Worm (Caenorhabditis elegans): ENCODE measurements around the gene C02F5.12.

C02F5.12 gene

DNA sequence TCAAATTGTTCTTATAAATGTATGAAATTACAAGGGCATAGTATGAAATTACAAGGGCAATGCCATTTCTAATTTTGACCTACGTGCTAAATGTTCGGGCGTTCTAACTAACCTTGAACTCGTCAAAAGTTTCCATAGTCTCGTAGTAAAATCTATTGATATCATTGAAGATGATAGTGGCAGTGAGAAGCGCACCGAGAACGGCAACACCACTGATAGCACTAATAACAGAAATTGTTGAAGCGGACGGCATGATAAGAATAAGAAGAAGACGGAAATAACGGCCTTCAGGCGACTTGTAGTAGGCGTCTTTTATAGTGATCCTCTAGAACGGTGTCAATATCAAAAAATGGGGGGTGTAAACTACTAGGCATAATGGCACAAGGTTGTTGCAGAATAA lies 20.5 kb upstream of the C02F5.12 start, which contains the start of gene col-91:
TSS of gene col-91 (minus strand) at position 288 of the 400 bp plus-strand sequence.
- TF ChIP-seq elt-3 (tag; optimal IDR thresholded peaks at IDR 0.05) (peak in 3 of 6 experiments; percentile 3 to 42 (median 36)), lin-14 (GFP tag; optimal IDR thresholded peaks at IDR 0.05) (peak; percentile 40), mep-1 (tag; optimal IDR thresholded peaks at IDR 0.05) (no peak)

DNA sequence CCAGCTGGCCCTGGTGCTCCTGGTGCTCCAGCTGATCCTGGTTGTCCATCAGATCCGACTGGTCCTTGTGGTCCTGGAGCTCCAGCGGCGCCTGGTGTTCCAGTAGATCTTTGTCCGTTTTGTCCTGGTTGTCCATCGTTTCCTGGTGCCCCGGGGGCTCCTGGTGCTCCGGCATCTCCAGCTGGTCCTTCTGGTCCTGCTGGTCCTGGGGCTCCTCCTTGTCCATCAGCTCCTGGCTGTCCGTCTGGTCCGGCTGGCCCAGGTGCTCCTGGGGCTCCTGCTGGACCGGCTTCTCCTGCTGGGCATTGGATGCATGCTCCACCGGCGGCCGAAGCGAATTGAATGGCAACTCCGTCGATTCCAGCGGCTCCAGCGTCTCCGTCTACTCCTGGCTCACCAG lies 19.8 kb upstream of the C02F5.12 start:
- no peak for TF ChIP-seq ztf-11 (tag; optimal IDR thresholded peaks at IDR 0.05)
- TF ChIP-seq ceh-8 (GFP tag; optimal IDR thresholded peaks at IDR 0.05): peak; percentile 33
- no peak for TF ChIP-seq aly-2 (tag; optimal IDR thresholded peaks at IDR 0.05)

DNA sequence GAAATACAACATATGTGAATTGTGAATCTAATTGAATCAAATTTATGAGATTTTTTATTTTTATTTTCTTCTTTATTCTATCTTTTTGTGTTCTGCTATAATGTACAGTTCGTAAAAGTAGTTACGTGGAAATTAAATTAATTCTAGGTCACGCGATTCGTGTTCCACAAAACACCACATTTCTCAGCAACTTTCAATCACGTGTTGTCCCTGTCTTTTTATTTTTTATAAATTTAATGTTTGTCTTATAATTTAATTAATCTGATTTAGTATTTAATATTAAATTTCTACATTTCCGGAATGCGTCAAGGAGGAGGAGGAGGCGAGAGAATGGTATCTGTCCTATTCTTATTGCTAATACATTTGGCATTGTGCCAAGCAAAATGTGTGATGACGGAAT lies 15.2 kb upstream of the C02F5.12 start, which contains the start of gene ncr-2:
TSS of gene ncr-2 (plus strand) at position 301 of the 400 bp plus-strand sequence.
- no peak for TF ChIP-seq ceh-90 (tag; optimal IDR thresholded peaks at IDR 0.05)
- TF ChIP-seq sox-4 (tag; optimal IDR thresholded peaks at IDR 0.05): no peak

DNA sequence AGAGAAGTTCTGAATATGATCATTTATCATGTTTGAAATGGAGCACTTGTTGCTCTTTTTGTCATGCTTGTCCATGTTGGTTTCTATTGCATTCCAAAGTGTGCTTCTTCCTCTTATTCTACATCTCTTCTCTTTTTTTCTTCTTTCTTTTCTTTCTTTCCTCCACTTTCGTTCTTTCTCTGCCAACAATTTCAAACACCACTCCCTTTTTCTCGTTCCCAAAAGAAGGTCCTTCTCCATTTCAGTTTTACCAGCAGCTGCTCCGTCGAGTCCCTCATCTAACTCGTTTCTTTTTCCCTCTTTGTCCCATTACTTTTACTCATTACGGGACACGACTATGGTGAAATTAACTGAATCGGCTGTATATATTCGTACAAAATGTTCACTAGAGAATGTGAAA lies 12.1 kb upstream of the C02F5.12 start, which contains the start of gene F09G8.5:
TSS of gene F09G8.5 (plus strand) at position 38 of the 400 bp plus-strand sequence.
- TF ChIP-seq sup-37 (GFP tag; optimal IDR thresholded peaks at IDR 0.05) (no peak), lin-15B (tag; optimal IDR thresholded peaks at IDR 0.05) (no peak), lir-3 (tag; optimal IDR thresholded peaks at IDR 0.05; ENCODE audit: poor library complexity) (no peak), elt-2 (tag; optimal IDR thresholded peaks at IDR 0.05) (no peak), lin-14 (GFP tag; optimal IDR thresholded peaks at IDR 0.05) (peak; percentile 54), mep-1 (tag; optimal IDR thresholded peaks at IDR 0.05) (no peak), C04F5.9 (tag; optimal IDR thresholded peaks at IDR 0.05) (no peak)

DNA sequence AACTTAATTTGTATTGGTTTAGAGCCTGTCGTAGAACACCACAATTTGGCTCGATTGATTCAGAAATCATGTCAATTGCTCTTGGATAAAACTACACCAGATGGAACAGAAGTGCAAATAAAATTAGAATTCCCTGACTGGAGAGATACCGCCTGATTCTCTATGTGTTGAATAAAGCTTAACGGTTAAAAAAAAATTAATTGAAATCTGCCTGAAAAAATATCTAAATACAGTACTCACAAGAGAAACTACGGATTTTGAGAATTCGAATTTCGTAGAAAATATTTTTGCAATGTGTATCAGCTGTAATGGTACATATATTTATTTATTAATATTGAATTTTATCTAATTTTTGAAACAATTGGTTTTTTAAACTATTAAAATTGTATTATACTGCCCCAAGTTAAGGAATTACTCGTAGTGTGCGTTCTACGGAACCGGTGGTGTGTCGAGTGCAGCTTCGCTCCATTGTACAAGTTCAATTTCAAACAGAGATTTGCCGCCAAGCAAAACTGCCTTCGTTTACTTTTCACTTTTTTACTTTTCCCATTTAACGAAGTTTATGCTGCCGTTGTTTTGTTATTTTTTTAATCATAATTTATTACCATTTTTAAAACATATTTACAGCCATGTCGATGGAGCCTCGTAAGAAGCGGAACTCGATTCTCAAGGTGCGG lies 7.3 kb upstream of the C02F5.12 start, which contains the start of gene knl-1:
TSS of gene knl-1 (plus strand) at position 626 of the 677 bp plus-strand sequence.
- TF ChIP-seq F16B12.6 (tag; optimal IDR thresholded peaks at IDR 0.05) (peak; percentile 42), swsn-7 (tag; optimal IDR thresholded peaks at IDR 0.05) (peak; percentile 17), dpl-1 (GFP tag; optimal IDR thresholded peaks at IDR 0.05) (peak; percentile 80 to 89 (median 81)), nhr-237 (tag; optimal IDR thresholded peaks at IDR 0.05) (peak; percentile 2), lin-15B (tag; optimal IDR thresholded peaks at IDR 0.05) (peak; percentile 74), elt-3 (tag; optimal IDR thresholded peaks at IDR 0.05) (peak in 1 of 6 experiments; percentile 22), nhr-85 (tag) (peak; percentile 62), ceh-82 (tag; optimal IDR thresholded peaks at IDR 0.05) (peak in 1 of 3 experiments; percentile 61), rnt-1 (tag; optimal IDR thresholded peaks at IDR 0.05) (peak; percentile 65), sup-37 (GFP tag; optimal IDR thresholded peaks at IDR 0.05) (no peak), lir-3 (tag; optimal IDR thresholded peaks at IDR 0.05; ENCODE audit: poor library complexity) (peak; percentile 36), ceh-8 (GFP tag; optimal IDR thresholded peaks at IDR 0.05) (no peak), jun-1 (tag; optimal IDR thresholded peaks at IDR 0.05) (no peak), fkh-10 (GFP tag; optimal IDR thresholded peaks at IDR 0.05) (no peak), lsy-2 (tag; optimal IDR thresholded peaks at IDR 0.05) (peak; percentile 28 to 82), vab-15 (tag; optimal IDR thresholded peaks at IDR 0.05) (peak; percentile 17), unc-62 (GFP tag; optimal IDR thresholded peaks at IDR 0.05) (no peak), nhr-77 (tag; optimal IDR thresholded peaks at IDR 0.05) (peak; percentile 28), nhr-20 (tag; optimal IDR thresholded peaks at IDR 0.05) (peak; percentile 27), irx-1 (tag; optimal IDR thresholded peaks at IDR 0.05) (no peak), mep-1 (tag; optimal IDR thresholded peaks at IDR 0.05) (peak; percentile 69), snu-23 (GFP tag; optimal IDR thresholded peaks at IDR 0.05) (peak; percentile 50), mab-9 (GFP tag; IDR thresholded peaks at IDR 0.05) (no peak), fkh-8 (tag; optimal IDR thresholded peaks at IDR 0.05) (peak; percentile 19), ces-1 (GFP tag; optimal IDR thresholded peaks at IDR 0.05) (no peak), xbp-1 (tag; optimal IDR thresholded peaks at IDR 0.05) (peak; percentile 22), lin-13 (GFP tag; optimal IDR thresholded peaks at IDR 0.05) (peak; percentile 49), pax-3 (tag; optimal IDR thresholded peaks at IDR 0.05) (no peak), ceh-90 (tag; optimal IDR thresholded peaks at IDR 0.05) (no peak), blmp-1 (tag; optimal IDR thresholded peaks at IDR 0.05) (peak; percentile 72), nhr-90 (tag; optimal IDR thresholded peaks at IDR 0.05; ENCODE audit: poor library complexity) (peak; percentile 25), efl-1 (optimal IDR thresholded peaks at IDR 0.05) (peak; percentile 84 to 91), efl-1 (GFP tag; optimal IDR thresholded peaks at IDR 0.05 in 1 of 2) (peak; percentile 83 to 97), skn-1 (tag; optimal IDR thresholded peaks at IDR 0.05) (peak; percentile 36), fkh-4 (tag; optimal IDR thresholded peaks at IDR 0.05; ENCODE audit: borderline replicate concordance) (peak; percentile 5), C16A3.4 (tag; optimal IDR thresholded peaks at IDR 0.05) (peak; percentile 82)
